Fruit fly (Drosophila melanogaster): ENCODE data around the gene CG32091.

CG32091 gene

dm6 chr3L:11587720-11588580 lies 43.2 kb upstream of the CG32091 start, which contains the start of gene rt (continued):
- TF ChIP-seq CG4707 (GFP tag; optimal IDR thresholded peaks at IDR 0.05) (peak; percentile 97), Chrac-16 (GFP tag; optimal IDR thresholded peaks at IDR 0.05) (peak; percentile 41), HHEX (GFP tag; optimal IDR thresholded peaks at IDR 0.05) (peak; percentile 37), Atf6 (GFP tag; IDR thresholded peaks at IDR 0.05) (no peak), croc (GFP tag; conservative IDR thresholded peaks at IDR 0.05) (peak; percentile 62), CG6175 (GFP tag; IDR thresholded peaks at IDR 0.05) (no peak), CG4820 (GFP tag; optimal IDR thresholded peaks at IDR 0.05) (peak; percentile 48), Sox102F (GFP tag; optimal IDR thresholded peaks at IDR 0.05) (peak; percentile 41), cg (GFP tag; optimal IDR thresholded peaks at IDR 0.05) (no peak), CG12104 (GFP tag; optimal IDR thresholded peaks at IDR 0.05) (no peak), PHDP (tag; optimal IDR thresholded peaks at IDR 0.05) (peak; percentile 41), run (tag; optimal IDR thresholded peaks at IDR 0.05) (no peak), CG14710 (tag; optimal IDR thresholded peaks at IDR 0.05) (peak; percentile 62), bbx (GFP tag; IDR thresholded peaks at IDR 0.05; ENCODE audit: partially characterized antibody) (no peak), CG30403 (GFP tag; optimal IDR thresholded peaks at IDR 0.05) (peak; percentile 58), CG33557 (GFP tag; optimal IDR thresholded peaks at IDR 0.05) (peak; percentile 80), BtbVII (GFP tag; optimal IDR thresholded peaks at IDR 0.05) (no peak)

- TF ChIP-seq sens (GFP tag), result peak; percentile 80
- no peak for TF ChIP-seq sug (tag; optimal IDR thresholded peaks at IDR 0.05)
- peak; percentile 18 for TF ChIP-seq HLHmδ (GFP tag; optimal IDR thresholded peaks at IDR 0.05)
- TF ChIP-seq Ets65A (GFP tag), result peak; percentile 60
- peak; percentile 3 for TF ChIP-seq Blimp-1 (GFP tag; optimal IDR thresholded peaks at IDR 0.05)
- TF ChIP-seq ap (GFP tag; IDR thresholded peaks at IDR 0.05), result no peak
- TF ChIP-seq CG3281 (GFP tag; optimal IDR thresholded peaks at IDR 0.05), result peak; percentile 14
- peak; percentile 76 for TF ChIP-seq Sry-β (GFP tag; optimal IDR thresholded peaks at IDR 0.05)
- TF ChIP-seq row (GFP tag; IDR thresholded peaks at IDR 0.05), result 0 out of 3 replicates have a peak, but pooled peaks have one; percentile 14
- no peak for TF ChIP-seq CG3847 (GFP tag; IDR thresholded peaks at IDR 0.05)
- TF ChIP-seq gcm (GFP tag; optimal IDR thresholded peaks at IDR 0.05), result peak; percentile 60
- no peak for TF ChIP-seq cad (GFP tag; optimal IDR thresholded peaks at IDR 0.05)
- no peak for TF ChIP-seq salm (tag; optimal IDR thresholded peaks at IDR 0.05)
- TF ChIP-seq CG12299 (tag; optimal IDR thresholded peaks at IDR 0.05), result no peak
- peak; percentile 27 for TF ChIP-seq lab (GFP tag; optimal IDR thresholded peaks at IDR 0.05)
- TF ChIP-seq CG11456 (GFP tag; IDR thresholded peaks at IDR 0.05), result no peak
- 0 out of 2 replicates have a peak, but pooled peaks have one; percentile 10 for TF ChIP-seq vvl (GFP tag; IDR thresholded peaks at IDR 0.05)
- TF ChIP-seq Nf-YA (GFP tag; IDR thresholded peaks at IDR 0.05), result peak; percentile 44; the same call in 1 of the 2 replicates
- peak; percentile 64 for TF ChIP-seq Med (GFP tag)
- peak; percentile 14 for TF ChIP-seq PHDP (tag; optimal IDR thresholded peaks at IDR 0.05)
- peak; percentile 11 for TF ChIP-seq ATbp (GFP tag; optimal IDR thresholded peaks at IDR 0.05)
- TF ChIP-seq chinmo (GFP tag; IDR thresholded peaks at IDR 0.05; ENCODE audit: partially characterized antibody), result 0 out of 4 replicates have a peak, but pooled peaks have one; percentile 36
- no peak for TF ChIP-seq gsb (GFP tag; IDR thresholded peaks at IDR 0.05)
- TF ChIP-seq Camta (GFP tag; optimal IDR thresholded peaks at IDR 0.05), result peak; percentile 15
- no peak for TF ChIP-seq ems (GFP tag; optimal IDR thresholded peaks at IDR 0.05)
These were observed 42.6 kb upstream of the CG32091 start for dm6 chr3L:11588594-11588993.
